Worm (Caenorhabditis elegans) whole organism, mixed stage, embryonic: ENCODE data around the gene T21B10.3.

Experiments used
- elt-1 ChIP-seq: sonication (generic microtip); optimal IDR thresholded peaks from 2 replicates; lab custom pipeline; 2017; ENCODE audit warnings: missing genetic modification characterization, mild to moderate bottlenecking, missing compliant biosample characterization, antibody characterized with exemption, moderate library complexity, borderline replicate concordance; ENCODE audit not compliant: insufficient read depth
- lsy-2 ChIP-seq: fragments of 150-350 bp; optimal IDR thresholded peaks from 2 replicates; lab custom pipeline; 2014; ENCODE audit warnings: missing biosample characterization, missing genetic modification characterization
- snpc-4 ChIP-seq: fragments of 150-350 bp; optimal IDR thresholded peaks from 2 replicates; lab custom pipeline; 2014; ENCODE audit warnings: missing biosample characterization, missing genetic modification characterization
- unc-39 ChIP-seq: fragments of 150-350 bp; optimal IDR thresholded peaks from 2 replicates; lab custom pipeline; 2014; ENCODE audit warnings: missing biosample characterization, missing genetic modification characterization

DNA sequence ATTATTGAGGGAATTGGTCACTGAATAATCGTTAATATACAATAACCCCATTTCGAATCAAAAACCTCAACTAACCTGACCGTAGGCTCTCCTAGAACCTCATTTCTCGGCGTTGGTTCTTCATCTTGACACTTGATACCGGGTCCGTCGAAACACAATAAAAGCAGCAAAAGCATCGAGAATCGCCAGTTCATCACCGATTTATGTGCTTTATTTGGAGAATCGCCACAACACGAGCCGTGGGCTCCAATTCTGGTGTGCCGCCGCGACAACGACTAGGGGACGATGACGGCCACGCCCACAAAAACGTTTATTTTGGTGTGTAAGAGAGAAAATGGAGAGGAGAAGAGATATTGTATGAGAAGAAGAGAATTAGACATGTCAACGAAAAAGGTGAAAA is 13.2 kb downstream of the T21B10.3 start, which contains the start of gene cutl-15:
- no peak for TF ChIP-seq unc-39
- TF ChIP-seq lsy-2 (tag; lab: Kevin White, UChicago): no peak
- TF ChIP-seq elt-1: no peak
- no peak for TF ChIP-seq snpc-4 (tag; lab: Kevin White, UChicago)
